Fruit fly (Drosophila melanogaster) whole organism, adult: ENCODE measurements around the gene CG9727.
A peak's percentile ranks its signal among the peaks of the same experiment; 100 is the strongest.

Source experiments
- CG11617 ChIP-seq: fragments of 200-800 bp; sonication (Bioruptor generic); optimal IDR thresholded peaks from 2 replicates; lab custom pipeline; 2017; ENCODE audit warnings: mild to moderate bottlenecking, missing biosample characterization, missing genetic modification reagents, missing genetic modification characterization
- Clk ChIP-seq: fragments of 200-800 bp; sonication (Bioruptor generic); optimal IDR thresholded peaks from 2 replicates; lab custom pipeline; 2017; ENCODE audit warnings: missing biosample characterization, missing genetic modification characterization
- Hr96 ChIP-seq: fragments of 200-800 bp; sonication (Bioruptor generic); optimal IDR thresholded peaks from 2 replicates; lab custom pipeline; 2016; ENCODE audit warnings: missing biosample characterization, missing genetic modification characterization
- Mnt ChIP-seq: fragments of 200-800 bp; sonication (Bioruptor generic); optimal IDR thresholded peaks from 2 replicates; lab custom pipeline; 2016; ENCODE audit warnings: missing biosample characterization, mild to moderate bottlenecking, missing genetic modification characterization
- bab1 ChIP-seq: fragments of 200-800 bp; sonication (Bioruptor generic); optimal IDR thresholded peaks from 3 replicates; lab custom pipeline; 2019; ENCODE audit warnings: missing biosample characterization, mild to moderate bottlenecking, missing genetic modification characterization, moderate library complexity
- cic ChIP-seq: fragments of 200-800 bp; sonication (Bioruptor generic); optimal IDR thresholded peaks from 2 replicates; lab custom pipeline; 2017; ENCODE audit warnings: missing biosample characterization, mild to moderate bottlenecking, missing genetic modification characterization, moderate library complexity
- kay ChIP-seq: fragments of 200-800 bp; sonication (Bioruptor generic); peaks from one replicate; lab custom pipeline; 2016; ENCODE audit warnings: missing biosample characterization, missing genetic modification characterization, borderline replicate concordance
- toe ChIP-seq: fragments of 200-800 bp; sonication (Bioruptor generic); optimal IDR thresholded peaks from 2 replicates; lab custom pipeline; 2016; ENCODE audit warnings: missing biosample characterization, missing genetic modification characterization

dm6 chr3R:6456140-6457054, at the start of gene CG9727:
- TF ChIP-seq CG11617 (GFP tag; lab: Kevin White, UChicago) (peak; percentile 23), Mnt (peak; percentile 67), cic (GFP tag; lab: Kevin White, UChicago) (no peak), kay (GFP tag; lab: Kevin White, UChicago) (peak; percentile 39), bab1 (GFP tag; lab: Kevin White, UChicago) (peak; percentile 28), Clk (GFP tag; lab: Kevin White, UChicago) (no peak), Hr96 (no peak), toe (peak; percentile 21)
